Fruit fly (Drosophila melanogaster) whole organism, wandering third instar larva: ENCODE measurements around the gene Hr38.

ENCODE experiments used
- CG9705 ChIP-seq: fragments of 200-800 bp; sonication (Bioruptor generic); optimal IDR thresholded peaks from 2 replicates; lab custom pipeline; 2018; ENCODE audit warnings: missing biosample characterization, mild to moderate bottlenecking, missing genetic modification characterization
- Dfd ChIP-seq: fragments of >200 bp; optimal IDR thresholded peaks from 2 replicates; lab custom pipeline; 2017; ENCODE audit warnings: missing biosample characterization, missing genetic modification characterization
- Hr78 ChIP-seq: fragments of >200 bp; optimal IDR thresholded peaks from 2 replicates; lab custom pipeline; 2017; ENCODE audit warnings: missing biosample characterization, missing genetic modification characterization
- Jra ChIP-seq: sonication (Bioruptor generic); optimal IDR thresholded peaks from 2 replicates; lab custom pipeline; 2016; ENCODE audit warnings: missing biosample characterization, missing genetic modification characterization
- Rel ChIP-seq, 2 experiments: fragments of 200-800 bp; sonication (Bioruptor generic) in 1 of 2; optimal IDR thresholded peaks; 2 replicates in 1 of 2; 3 replicates in 1 of 2; lab custom pipeline; 2016 to 2019; ENCODE audit warnings: mild to moderate bottlenecking in 2 of 2, missing biosample characterization in 2 of 2, missing genetic modification characterization in 2 of 2, moderate library complexity in 1 of 2
- br ChIP-seq: fragments of 200-800 bp; sonication (Bioruptor generic); optimal IDR thresholded peaks from 2 replicates; lab custom pipeline; 2016; ENCODE audit warnings: missing biosample characterization, missing genetic modification characterization
- brk ChIP-seq: fragments of 200-800 bp; sonication (Bioruptor generic); optimal IDR thresholded peaks from 2 replicates; lab custom pipeline; 2016; ENCODE audit warnings: missing biosample characterization, mild to moderate bottlenecking, missing genetic modification characterization
- dl ChIP-seq, 2 experiments: fragments of 175-275, 200-275 bp in 1 of 2; fragments of 200-275 bp in 1 of 2; sonication (Bioruptor generic); optimal IDR thresholded peaks; lab custom pipeline; 2018; ENCODE audit warnings: mild to moderate bottlenecking in 2 of 2, missing biosample characterization in 2 of 2, missing genetic modification characterization in 2 of 2, moderate library complexity in 2 of 2; ENCODE audit not compliant: partially characterized antibody in 2 of 2, insufficient read depth in 1 of 2
- lola ChIP-seq: fragments of >200 bp; optimal IDR thresholded peaks from 2 replicates; lab custom pipeline; 2017; ENCODE audit warnings: missing biosample characterization, missing genetic modification characterization
- pan ChIP-seq: fragments of >200 bp; optimal IDR thresholded peaks from 2 replicates; lab custom pipeline; 2017
- psq ChIP-seq: fragments of 200-800 bp; sonication (Bioruptor generic); optimal IDR thresholded peaks from 3 replicates; lab custom pipeline; 2017; ENCODE audit warnings: missing biosample characterization, mild to moderate bottlenecking, missing genetic modification characterization, moderate library complexity

dm6 chr2L:20673737-20674461, 40.5 kb downstream of the Hr38 start:
- no peak for TF ChIP-seq psq (GFP tag; lab: Kevin White, UChicago)
- no peak for TF ChIP-seq lola (GFP tag; lab: Kevin White, UChicago)
- no peak for TF ChIP-seq Rel (GFP tag; optimal IDR thresholded peaks at IDR 0.05; lab: Kevin White, UChicago)
- no peak for TF ChIP-seq Rel (tag; optimal IDR thresholded peaks at IDR 0.05; lab: Kevin White, UChicago)
- no peak for TF ChIP-seq Jra (GFP tag; lab: Kevin White, UChicago)
- TF ChIP-seq Hr78 (GFP tag; lab: Kevin White, UChicago), result no peak
- no peak for TF ChIP-seq CG9705 (GFP tag; lab: Kevin White, UChicago)
- no peak for TF ChIP-seq brk (GFP tag; lab: Kevin White, UChicago)
- no peak for TF ChIP-seq pan (lab: Kevin White, UChicago)
- no peak for TF ChIP-seq Dfd (GFP tag; lab: Kevin White, UChicago)
- TF ChIP-seq dl (GFP tag; optimal IDR thresholded peaks at IDR 0.05; lab: Kevin White, UChicago; ENCODE audit: insufficient read depth in 1 of 2, partially characterized antibody in 2 of 2), result no peak
- TF ChIP-seq br, result no peak
